Fruit fly (Drosophila melanogaster) whole organism, prepupa: ENCODE results near the gene Agpat3.
A peak's percentile ranks its signal among the peaks of the same experiment; 100 is the strongest.

Experiments
- Blimp-1 ChIP-seq: fragments of 200-800 bp; sonication (Bioruptor generic); optimal IDR thresholded peaks from 3 replicates; lab custom pipeline; 2017; ENCODE audit warnings: missing biosample characterization, missing genetic modification characterization, mild to moderate bottlenecking, moderate library complexity, missing genetic modification reagents
- CG11294 ChIP-seq: fragments of 200-800 bp; sonication (Bioruptor generic); IDR thresholded peaks from 2 replicates; pipeline ENCODE4 v1.3.6; 2022; ENCODE audit warnings: missing biosample characterization, missing genetic modification characterization
- CG11762 ChIP-seq: fragments of 200-800 bp; sonication (Bioruptor generic); optimal IDR thresholded peaks from 3 replicates; lab custom pipeline; 2016; ENCODE audit warnings: missing biosample characterization, missing genetic modification characterization; ENCODE audit not compliant: insufficient read depth
- CG11902 ChIP-seq: fragments of 200-800 bp; sonication (Bioruptor generic); optimal IDR thresholded peaks from 3 replicates; lab custom pipeline; 2016; ENCODE audit warnings: missing biosample characterization, missing genetic modification characterization
- CG15336 ChIP-seq: fragments of 200-800 bp; sonication (Bioruptor generic); IDR thresholded peaks from 2 replicates; pipeline ENCODE4 v1.3.6; 2022; ENCODE audit warnings: missing biosample characterization, missing genetic modification characterization
- CG1621 ChIP-seq: fragments of 200-800 bp; sonication (Bioruptor generic); optimal IDR thresholded peaks from 3 replicates; lab custom pipeline; 2018; ENCODE audit warnings: missing biosample characterization, mild to moderate bottlenecking, missing genetic modification characterization
- CG16779 ChIP-seq: fragments of 200-800 bp; sonication (Bioruptor generic); optimal IDR thresholded peaks from 3 replicates; lab custom pipeline; 2017; ENCODE audit warnings: missing biosample characterization, mild to moderate bottlenecking, missing genetic modification characterization
- CG3032 ChIP-seq: fragments of 200-800 bp; optimal IDR thresholded peaks from 2 replicates; lab custom pipeline; 2019; ENCODE audit warnings: missing biosample characterization, mild to moderate bottlenecking, missing genetic modification characterization, moderate library complexity
- CG34406 ChIP-seq: fragments of 200-800 bp; sonication (Bioruptor generic); optimal IDR thresholded peaks from 3 replicates; lab custom pipeline; 2016; ENCODE audit warnings: missing biosample characterization, missing genetic modification characterization
- CG4318 ChIP-seq: fragments of 200-800 bp; sonication (Bioruptor generic); optimal IDR thresholded peaks from 3 replicates; lab custom pipeline; 2017; ENCODE audit warnings: missing biosample characterization, mild to moderate bottlenecking, missing genetic modification characterization
- CG6163 ChIP-seq: fragments of 200-800 bp; sonication (Bioruptor generic); IDR thresholded peaks from 3 replicates; pipeline ENCODE4 v1.3.6; 2022; ENCODE audit warnings: missing biosample characterization, missing genetic modification characterization
- CG6792 ChIP-seq: fragments of 200-800 bp; sonication (Bioruptor generic); optimal IDR thresholded peaks from 3 replicates; lab custom pipeline; 2016; ENCODE audit warnings: missing biosample characterization, missing genetic modification characterization
- CG6808 ChIP-seq: fragments of 200-800 bp; sonication (Bioruptor generic); optimal IDR thresholded peaks from 3 replicates; lab custom pipeline; 2017; ENCODE audit warnings: missing biosample characterization, missing genetic modification characterization, mild to moderate bottlenecking, moderate library complexity, missing genetic modification reagents
- CG8119 ChIP-seq: fragments of 200-800 bp; sonication (Bioruptor generic); IDR thresholded peaks from 3 replicates; pipeline ENCODE4 v1.3.6; 2022; ENCODE audit warnings: missing biosample characterization, missing genetic modification characterization
- CG8319 ChIP-seq: fragments of 200-800 bp; sonication (Bioruptor generic); optimal IDR thresholded peaks from 3 replicates; lab custom pipeline; 2016; ENCODE audit warnings: missing biosample characterization, missing genetic modification characterization
- CG9139 ChIP-seq: fragments of 200-800 bp; sonication (Bioruptor generic); optimal IDR thresholded peaks from 3 replicates; lab custom pipeline; 2017; ENCODE audit warnings: missing biosample characterization, mild to moderate bottlenecking, missing genetic modification characterization
- Eip75B ChIP-seq: fragments of 200-800 bp; sonication (Bioruptor generic); optimal IDR thresholded peaks from 3 replicates; lab custom pipeline; 2016; ENCODE audit warnings: missing biosample characterization, missing genetic modification characterization
- Eip78C ChIP-seq: fragments of 200-800 bp; sonication (Bioruptor generic); peaks from one replicate; lab custom pipeline; 2016; ENCODE audit warnings: missing biosample characterization, missing genetic modification characterization
- Eip93F ChIP-seq: fragments of 200-800 bp; sonication (Bioruptor generic); optimal IDR thresholded peaks from 2 replicates; lab custom pipeline; 2016; ENCODE audit warnings: missing biosample characterization, mild to moderate bottlenecking, missing genetic modification characterization
- Gug ChIP-seq: fragments of 200-800 bp; sonication (Bioruptor generic); IDR thresholded peaks from 2 replicates; pipeline ENCODE4 v1.3.6; 2022; ENCODE audit warnings: missing biosample characterization, missing genetic modification characterization
- Hr4 ChIP-seq: fragments of 200-800 bp; sonication (Bioruptor generic); optimal IDR thresholded peaks from 3 replicates; lab custom pipeline; 2016; ENCODE audit warnings: missing biosample characterization, missing genetic modification characterization
- Lpt ChIP-seq: fragments of 200-800 bp; sonication (Bioruptor generic); optimal IDR thresholded peaks from 3 replicates; lab custom pipeline; 2016; ENCODE audit warnings: missing biosample characterization, missing genetic modification characterization
- Smox ChIP-seq: fragments of 200-800 bp; sonication (Bioruptor generic); optimal IDR thresholded peaks from 3 replicates; lab custom pipeline; 2016; ENCODE audit warnings: missing biosample characterization, missing genetic modification characterization
- Sox14 ChIP-seq: fragments of 200-800 bp; sonication (Bioruptor generic); optimal IDR thresholded peaks from 3 replicates; lab custom pipeline; 2016; ENCODE audit warnings: missing biosample characterization, missing genetic modification characterization
- acj6 ChIP-seq: fragments of 200-800 bp; sonication (Bioruptor generic); optimal IDR thresholded peaks from 3 replicates; lab custom pipeline; 2016; ENCODE audit warnings: missing biosample characterization, missing genetic modification characterization
- cyc ChIP-seq: fragments of 200-800 bp; sonication (Bioruptor generic); optimal IDR thresholded peaks from 3 replicates; lab custom pipeline; 2016; ENCODE audit warnings: missing biosample characterization, missing genetic modification characterization
- dac ChIP-seq: fragments of 200-800 bp; sonication (Bioruptor generic); optimal IDR thresholded peaks from 2 replicates; lab custom pipeline; 2017; ENCODE audit warnings: missing biosample characterization, mild to moderate bottlenecking, missing genetic modification characterization
- dsx ChIP-seq: fragments of 200-800 bp; optimal IDR thresholded peaks from 3 replicates; lab custom pipeline; 2019; ENCODE audit warnings: missing biosample characterization, mild to moderate bottlenecking, missing genetic modification characterization, moderate library complexity; ENCODE audit not compliant: poor library complexity, severe bottlenecking
- eg ChIP-seq: fragments of 200-800 bp; sonication (Bioruptor generic); IDR thresholded peaks from 3 replicates; pipeline ENCODE4 v1.3.6; 2022; ENCODE audit warnings: missing biosample characterization, missing genetic modification characterization
- fd59A ChIP-seq: fragments of 200-800 bp; sonication (Bioruptor generic); optimal IDR thresholded peaks from 2 replicates; lab custom pipeline; 2017; ENCODE audit warnings: missing biosample characterization, mild to moderate bottlenecking, missing genetic modification characterization, missing genetic modification reagents
- fd85E ChIP-seq: fragments of 200-800 bp; sonication (Bioruptor generic); optimal IDR thresholded peaks from 3 replicates; lab custom pipeline; 2016; ENCODE audit warnings: missing biosample characterization, missing genetic modification characterization
- fkh ChIP-seq: fragments of 200-800 bp; sonication (Bioruptor generic); optimal IDR thresholded peaks from 3 replicates; lab custom pipeline; 2017; ENCODE audit warnings: missing biosample characterization, mild to moderate bottlenecking, missing genetic modification characterization, moderate library complexity
- lz ChIP-seq: fragments of 200-800 bp; sonication (Bioruptor generic); optimal IDR thresholded peaks from 3 replicates; lab custom pipeline; 2016; ENCODE audit warnings: missing biosample characterization, missing genetic modification characterization
- salr ChIP-seq, 2 experiments: fragments of 200-800 bp; sonication (Bioruptor generic); optimal IDR thresholded peaks; 3 replicates each; lab custom pipeline; 2016 to 2018; ENCODE audit warnings: missing biosample characterization in 2 of 2, missing genetic modification characterization in 2 of 2, mild to moderate bottlenecking in 1 of 2
- spab ChIP-seq: fragments of 200-800 bp; sonication (Bioruptor generic); optimal IDR thresholded peaks from 2 replicates; lab custom pipeline; 2017; ENCODE audit warnings: missing biosample characterization, mild to moderate bottlenecking, missing genetic modification characterization, missing genetic modification reagents
- vri ChIP-seq: fragments of 200-800 bp; sonication (Bioruptor generic); optimal IDR thresholded peaks from 3 replicates; lab custom pipeline; 2016; ENCODE audit warnings: missing biosample characterization, mild to moderate bottlenecking, missing genetic modification characterization

The Agpat3 gene

DNA sequence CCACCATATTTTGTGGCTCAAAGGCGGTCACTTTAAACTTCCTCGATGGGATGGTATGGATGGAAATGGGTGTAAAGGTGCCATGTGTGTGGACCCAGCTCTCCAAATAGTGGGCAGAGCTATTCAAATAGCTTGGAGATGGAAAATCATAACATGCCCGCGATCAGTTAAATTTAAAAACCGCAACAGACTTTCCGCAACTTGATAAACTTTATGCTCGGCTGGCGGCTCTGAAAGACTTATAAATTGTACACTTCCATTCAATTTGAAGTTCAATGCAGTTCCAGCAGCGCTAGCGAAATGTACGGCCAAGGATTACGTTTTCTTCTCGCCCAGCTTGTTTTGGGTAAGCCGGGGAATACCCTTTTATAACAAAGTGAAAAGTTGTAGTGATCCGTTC is 39.7 kb downstream of the Agpat3 start, which contains the start of gene CG33257:
Gene CG33257 (plus strand): TSS at position 301 of the 400 bp plus-strand sequence.
- TF ChIP-seq fd85E (no peak), Eip75B (GFP tag; lab: Kevin White, UChicago) (no peak), Hr4 (GFP tag; lab: Kevin White, UChicago) (no peak), CG8119 (no peak), Smox (no peak), CG8319 (GFP tag; lab: Kevin White, UChicago) (no peak), CG6792 (GFP tag; lab: Kevin White, UChicago) (no peak)

DNA sequence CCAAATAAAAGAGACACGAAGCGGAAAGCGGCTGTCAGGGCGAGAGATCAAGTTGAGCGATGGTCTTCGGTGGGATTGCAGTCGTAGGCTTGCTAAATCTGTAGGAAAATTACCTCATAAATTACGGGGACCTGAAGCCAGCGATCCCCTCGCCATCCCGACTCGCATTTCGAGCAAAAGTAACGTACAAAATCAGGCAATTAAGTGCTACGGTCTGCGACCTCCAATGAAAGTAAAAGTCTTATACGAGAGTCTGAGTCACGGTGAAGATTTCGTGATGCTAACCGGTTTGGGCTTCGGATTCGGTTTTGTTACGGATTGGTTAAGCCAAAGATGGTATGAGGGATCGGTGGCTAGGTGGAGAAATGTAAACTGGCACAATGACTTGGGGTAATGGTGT is 45.9 kb downstream of the Agpat3 start:
- TF ChIP-seq CG15336 (GFP tag; lab: Robert Waterston, UW): no peak
- peak; percentile 90 for TF ChIP-seq Blimp-1 (GFP tag; lab: Kevin White, UChicago)

DNA sequence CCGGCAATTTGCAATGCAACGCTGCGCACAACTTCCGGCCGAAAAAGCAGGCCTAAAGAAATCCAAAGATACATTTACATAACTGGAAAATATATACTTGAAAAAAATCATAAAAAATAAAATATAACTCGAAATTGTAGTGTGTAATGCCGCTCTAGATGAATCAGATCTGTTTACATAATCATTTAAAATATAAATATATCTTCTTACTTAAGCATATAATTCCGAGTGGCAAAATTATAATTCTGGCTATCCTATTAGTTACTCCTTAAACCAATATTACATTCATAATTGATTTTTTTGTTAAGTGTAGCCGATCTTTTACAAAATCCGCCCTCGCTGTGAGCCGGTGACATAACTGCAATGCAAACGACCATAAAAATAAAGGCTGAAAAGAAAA is 46.3 kb downstream of the Agpat3 start:
- TF ChIP-seq acj6 (GFP tag; lab: Kevin White, UChicago) (no peak), cyc (GFP tag; lab: Kevin White, UChicago) (no peak), CG1621 (tag; lab: Kevin White, UChicago) (no peak), dsx (no peak), lz (GFP tag; lab: Kevin White, UChicago) (no peak), vri (no peak), CG11902 (no peak), fd59A (GFP tag; lab: Kevin White, UChicago) (no peak), Lpt (no peak), eg (GFP tag; lab: Robert Waterston, UW) (peak; percentile 31; the same call in 1 of the 3 replicates), CG6163 (GFP tag; lab: Robert Waterston, UW) (peak; percentile 34; the same call in 1 of the 3 replicates), CG6808 (GFP tag; lab: Kevin White, UChicago) (no peak), CG9139 (no peak), CG3032 (tag; lab: Kevin White, UChicago) (no peak), CG8119 (peak; percentile 74), Eip78C (GFP tag; lab: Kevin White, UChicago) (peak; percentile 81), CG6792 (GFP tag; lab: Kevin White, UChicago) (no peak), dac (no peak), CG11762 (GFP tag; lab: Kevin White, UChicago) (no peak), CG11294 (GFP tag; lab: Robert Waterston, UW) (no peak), CG4318 (GFP tag; lab: Kevin White, UChicago) (peak; percentile 28), Hr4 (GFP tag; lab: Kevin White, UChicago) (peak; percentile 64), fkh (GFP tag; lab: Kevin White, UChicago) (no peak), salr (GFP tag; optimal IDR thresholded peaks at IDR 0.05; lab: Kevin White, UChicago) (peak in 1 of 2 experiments; percentile 15), CG16779 (no peak), Sox14 (GFP tag; lab: Kevin White, UChicago) (no peak), CG15336 (GFP tag; lab: Robert Waterston, UW) (peak; percentile 69), CG34406 (GFP tag; lab: Kevin White, UChicago) (peak; percentile 9)

DNA sequence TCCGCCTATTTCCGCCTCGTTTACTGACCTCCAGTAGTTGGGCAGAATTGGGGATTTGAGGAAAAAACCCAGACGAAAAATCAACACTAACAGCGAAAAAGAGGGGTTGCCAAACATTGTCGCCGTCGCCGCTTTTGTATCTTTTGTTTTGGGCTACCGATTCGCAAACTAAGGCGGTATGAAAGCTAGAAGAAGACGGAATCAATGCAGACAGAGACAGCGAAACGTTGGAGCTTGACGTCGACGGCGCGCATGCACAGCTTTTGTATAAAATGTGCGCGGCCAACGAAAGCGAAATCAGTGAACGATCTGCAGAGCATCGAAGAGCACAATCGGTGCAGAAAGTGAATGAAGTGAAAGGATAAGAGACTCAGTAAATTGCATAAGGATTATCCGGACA is 47.1 kb downstream of the Agpat3 start, which contains the start of gene CG4998:
Gene CG4998 (plus strand): TSS at position 301 of the 400 bp plus-strand sequence.
- TF ChIP-seq Gug: no peak
- TF ChIP-seq Blimp-1 (GFP tag; lab: Kevin White, UChicago): peak; percentile 75

DNA sequence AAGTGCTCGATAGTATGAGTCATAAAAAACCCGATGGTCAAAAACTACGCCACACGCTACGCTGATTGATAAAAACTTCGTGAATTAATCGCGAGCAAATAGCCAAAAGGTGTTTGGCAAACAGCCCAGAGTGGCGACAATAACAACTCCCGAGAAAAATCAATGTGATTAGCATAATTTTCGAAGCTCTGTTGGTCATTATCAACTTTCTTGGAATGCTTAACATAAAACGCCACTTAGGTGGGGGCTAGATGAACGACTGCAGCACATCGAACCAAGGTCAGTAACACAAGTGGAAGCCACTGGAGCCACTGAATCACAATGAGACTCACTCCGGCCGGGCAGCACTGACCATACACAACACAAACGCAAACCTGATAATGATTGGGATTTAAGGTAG is 48.0 kb downstream of the Agpat3 start:
- TF ChIP-seq Eip93F (no peak), spab (GFP tag; lab: Kevin White, UChicago) (no peak)
- TF ChIP-seq, all 60 proteins: peak for 0
